Worm (Caenorhabditis elegans) whole organism, L4 larva: ENCODE results near the gene npr-4.

ENCODE experiments used
- D1046.2 ChIP-seq: fragments of 200-800 bp; sonication (Bioruptor generic); IDR thresholded peaks from 2 replicates; pipeline ENCODE4 v1.3.6; 2022; ENCODE audit warnings: missing genetic modification characterization, missing compliant biosample characterization
- F10B5.3 ChIP-seq: sonication (generic microtip); optimal IDR thresholded peaks from 2 replicates; lab custom pipeline; 2016; ENCODE audit warnings: mild to moderate bottlenecking, missing genetic modification characterization, missing compliant biosample characterization
- F44E2.7 ChIP-seq: fragments of 200-800 bp; sonication (Bioruptor generic); IDR thresholded peaks from 2 replicates; pipeline ENCODE4 v2.1.2; 2022; ENCODE audit warnings: missing genetic modification characterization, missing compliant biosample characterization
- T20F7.1 ChIP-seq: fragments of 200-800 bp; sonication (Bioruptor generic); optimal IDR thresholded peaks from 2 replicates; lab custom pipeline; 2018; ENCODE audit warnings: mild to moderate bottlenecking, missing genetic modification characterization, missing compliant biosample characterization
- Y105C5A.15 ChIP-seq: fragments of 200-800 bp; sonication (Bioruptor generic); IDR thresholded peaks from 2 replicates; pipeline ENCODE4 v1.3.6; 2022; ENCODE audit warnings: missing genetic modification characterization, missing compliant biosample characterization
- Y75B8A.6 ChIP-seq: fragments of 200-800 bp; sonication (Bioruptor generic); IDR thresholded peaks from 2 replicates; pipeline ENCODE4 v1.3.6; 2022; ENCODE audit warnings: missing genetic modification reagents, missing genetic modification characterization, missing compliant biosample characterization
- aly-2 ChIP-seq: sonication (generic microtip); optimal IDR thresholded peaks from 2 replicates; lab custom pipeline; 2018; ENCODE audit warnings: missing biosample characterization, missing genetic modification characterization
- arid-1 ChIP-seq: fragments of 200-800 bp; sonication (Bioruptor generic); conservative IDR thresholded peaks from 2 replicates; pipeline ENCODE4 v1.3.6; 2022; ENCODE audit warnings: missing genetic modification reagents, missing genetic modification characterization, missing compliant biosample characterization
- ceh-28 ChIP-seq: fragments of 150-350 bp; optimal IDR thresholded peaks from 2 replicates; lab custom pipeline; 2014; ENCODE audit warnings: missing biosample characterization, missing genetic modification reagents, missing genetic modification characterization
- ceh-62 ChIP-seq: sonication (generic microtip); optimal IDR thresholded peaks from 2 replicates; lab custom pipeline; 2017; ENCODE audit warnings: missing biosample characterization, missing genetic modification characterization
- ceh-82 ChIP-seq: sonication (generic microtip); optimal IDR thresholded peaks from 2 replicates; lab custom pipeline; 2017; ENCODE audit warnings: missing biosample characterization, missing genetic modification characterization
- ctbp-1 ChIP-seq: fragments of 200-800 bp; sonication (Bioruptor generic); IDR thresholded peaks from 2 replicates; pipeline ENCODE4 v1.3.6; 2022; ENCODE audit warnings: missing genetic modification reagents, missing genetic modification characterization, missing compliant biosample characterization
- daf-16 ChIP-seq, 3 experiments: sonication (generic microtip); optimal IDR thresholded peaks; 2 replicates each; lab custom pipeline; 2016 to 2017; ENCODE audit warnings: missing genetic modification characterization in 3 of 3, missing genetic modification reagents in 3 of 3, mild to moderate bottlenecking in 2 of 3, missing compliant biosample characterization in 2 of 3, missing biosample characterization in 1 of 3, moderate library complexity in 1 of 3
- dmd-8 ChIP-seq: fragments of 200-800 bp; sonication (Bioruptor generic); IDR thresholded peaks from 2 replicates; pipeline ENCODE4 v1.3.6; 2022; ENCODE audit warnings: missing genetic modification characterization, missing compliant biosample characterization
- dmd-9 ChIP-seq: fragments of 200-800 bp; sonication (Bioruptor generic); IDR thresholded peaks from 2 replicates; pipeline ENCODE4 v1.3.6; 2022; ENCODE audit warnings: missing genetic modification reagents, missing genetic modification characterization, missing compliant biosample characterization
- dpl-1 ChIP-seq: fragments of 150-350 bp; optimal IDR thresholded peaks from 2 replicates; lab custom pipeline; 2014; ENCODE audit warnings: missing biosample characterization, missing genetic modification reagents, missing genetic modification characterization
- duxl-1 ChIP-seq: sonication (generic microtip); optimal IDR thresholded peaks from 2 replicates; lab custom pipeline; 2016; ENCODE audit warnings: mild to moderate bottlenecking, missing genetic modification characterization, moderate library complexity, missing compliant biosample characterization; ENCODE audit not compliant: poor library complexity
- dve-1 ChIP-seq: sonication (generic microtip); optimal IDR thresholded peaks from 2 replicates; lab custom pipeline; 2017; ENCODE audit warnings: antibody characterized with exemption, mild to moderate bottlenecking, missing genetic modification characterization, missing compliant biosample characterization; ENCODE audit not compliant: insufficient read depth
- egl-27 ChIP-seq: sonication (generic microtip); optimal IDR thresholded peaks from 3 replicates; lab custom pipeline; 2017; ENCODE audit warnings: missing biosample characterization, missing genetic modification reagents, missing genetic modification characterization
- fkh-10 ChIP-seq: fragments of 150-350 bp; optimal IDR thresholded peaks from 2 replicates; lab custom pipeline; 2014; ENCODE audit warnings: missing biosample characterization, missing genetic modification reagents, missing genetic modification characterization
- hif-1 ChIP-seq, 2 experiments: sonication (generic microtip); optimal IDR thresholded peaks; 2 replicates each; lab custom pipeline; 2016 to 2017; ENCODE audit warnings: missing compliant biosample characterization in 2 of 2, missing genetic modification characterization in 2 of 2, missing genetic modification reagents in 2 of 2, missing genotype in 2 of 2, mild to moderate bottlenecking in 1 of 2
- hlh-11 ChIP-seq: fragments of 200-800 bp; sonication (Bioruptor generic); optimal IDR thresholded peaks from 2 replicates; lab custom pipeline; 2018; ENCODE audit warnings: mild to moderate bottlenecking, missing genetic modification characterization, missing compliant biosample characterization
- hmg-1.1 ChIP-seq: fragments of 200-800 bp; sonication (Bioruptor generic); IDR thresholded peaks from 2 replicates; pipeline ENCODE4 v1.3.6; 2022; ENCODE audit warnings: missing genetic modification reagents, missing genetic modification characterization, missing compliant biosample characterization
- lin-1 ChIP-seq: fragments of 200-800 bp; sonication (Bioruptor generic); IDR thresholded peaks from 2 replicates; pipeline ENCODE4 v1.3.6; 2022; ENCODE audit warnings: missing genetic modification reagents, missing genetic modification characterization, missing compliant biosample characterization
- lin-13 ChIP-seq: fragments of 150-350 bp; optimal IDR thresholded peaks from 2 replicates; lab custom pipeline; 2014; ENCODE audit warnings: missing biosample characterization, missing genetic modification reagents, missing genetic modification characterization
- lsy-2 ChIP-seq, 2 experiments: fragments of 150-350 bp in 1 of 2; sonication (generic microtip) in 1 of 2; optimal IDR thresholded peaks; 2 replicates each; lab custom pipeline; 2014 to 2017; ENCODE audit warnings: missing biosample characterization in 2 of 2, missing genetic modification characterization in 2 of 2
- madf-9 ChIP-seq: fragments of 200-800 bp; sonication (Bioruptor generic); conservative IDR thresholded peaks from 2 replicates; pipeline ENCODE4 v1.3.6; 2022; ENCODE audit warnings: missing genetic modification reagents, missing genetic modification characterization, missing compliant biosample characterization
- mdl-1 ChIP-seq, 2 experiments: fragments of 150-350 bp in 1 of 2; sonication (generic microtip) in 1 of 2; optimal IDR thresholded peaks; 2 replicates each; lab custom pipeline; 2014 to 2017; ENCODE audit warnings: missing biosample characterization in 2 of 2, missing genetic modification characterization in 2 of 2
- mxl-2 ChIP-seq: fragments of 200-800 bp; sonication (Bioruptor generic); conservative IDR thresholded peaks from 2 replicates; pipeline ENCODE4 v1.3.6; 2022; ENCODE audit warnings: missing genetic modification reagents, missing genetic modification characterization, missing compliant biosample characterization
- mxl-3 ChIP-seq: fragments of 200-800 bp; sonication (Bioruptor generic); optimal IDR thresholded peaks from 2 replicates; lab custom pipeline; 2018; ENCODE audit warnings: mild to moderate bottlenecking, missing genetic modification characterization, missing compliant biosample characterization
- nhr-10 ChIP-seq: fragments of 150-350 bp; optimal IDR thresholded peaks from 2 replicates; lab custom pipeline; 2014; ENCODE audit warnings: missing biosample characterization, missing genetic modification characterization
- nhr-25 ChIP-seq: sonication (generic microtip); optimal IDR thresholded peaks from 2 replicates; lab custom pipeline; 2017; ENCODE audit warnings: missing genetic modification characterization, mild to moderate bottlenecking, missing compliant biosample characterization, antibody characterized with exemption, moderate library complexity, borderline replicate concordance; ENCODE audit not compliant: insufficient read depth
- nhr-28 ChIP-seq: fragments of 150-350 bp; optimal IDR thresholded peaks from 2 replicates; lab custom pipeline; 2014; ENCODE audit warnings: missing biosample characterization, missing genetic modification characterization
- nhr-48 ChIP-seq: sonication (generic microtip); optimal IDR thresholded peaks from 2 replicates; lab custom pipeline; 2016; ENCODE audit warnings: mild to moderate bottlenecking, missing genetic modification characterization, missing compliant biosample characterization
- nhr-76 ChIP-seq: fragments of 150-350 bp; optimal IDR thresholded peaks from 2 replicates; lab custom pipeline; 2014; ENCODE audit warnings: missing biosample characterization, missing genetic modification characterization
- pha-4 ChIP-seq, 2 experiments: fragments of 150-350 bp in 1 of 2; fragments of 200-800 bp in 1 of 2; sonication (Bioruptor generic) in 1 of 2; IDR thresholded peaks in 1 of 2; optimal IDR thresholded peaks in 1 of 2; 2 replicates each; pipeline versions ENCODE4 v1.3.6 to Lab custom; 2014 to 2022; ENCODE audit warnings: missing genetic modification characterization in 2 of 2, missing genetic modification reagents in 2 of 2, missing biosample characterization in 1 of 2, missing compliant biosample characterization in 1 of 2
- pqm-1 ChIP-seq: sonication (generic microtip); optimal IDR thresholded peaks from 2 replicates; lab custom pipeline; 2017; ENCODE audit warnings: missing biosample characterization, missing genetic modification characterization
- set-16 ChIP-seq: fragments of 200-800 bp; sonication (Bioruptor generic); IDR thresholded peaks from 2 replicates; pipeline ENCODE4 v1.3.6; 2022; ENCODE audit warnings: missing genetic modification reagents, missing genetic modification characterization, missing compliant biosample characterization
- skn-1 ChIP-seq: fragments of 150-350 bp; optimal IDR thresholded peaks from 2 replicates; lab custom pipeline; 2014; ENCODE audit warnings: missing biosample characterization, missing genetic modification characterization
- snpc-1.2 ChIP-seq: fragments of 200-800 bp; sonication (Bioruptor generic); IDR thresholded peaks from 2 replicates; pipeline ENCODE4 v1.3.6; 2022; ENCODE audit warnings: missing genetic modification reagents, missing genetic modification characterization, missing compliant biosample characterization
- spr-3 ChIP-seq: fragments of 200-800 bp; sonication (Bioruptor generic); optimal IDR thresholded peaks from 2 replicates; lab custom pipeline; 2018; ENCODE audit warnings: mild to moderate bottlenecking, missing genetic modification characterization, missing compliant biosample characterization
- unc-39 ChIP-seq: sonication (generic microtip); optimal IDR thresholded peaks from 2 replicates; lab custom pipeline; 2017; ENCODE audit warnings: missing biosample characterization, missing genetic modification characterization
- unc-62 ChIP-seq, 3 experiments: fragments of 150-350 bp in 1 of 3; sonication (generic microtip); optimal IDR thresholded peaks in 2 of 3; peaks in 1 of 3; 1 replicate in 1 of 3; 2 replicates in 2 of 3; lab custom pipeline; 2014 to 2017; ENCODE audit warnings: missing biosample characterization in 3 of 3, missing genetic modification characterization in 3 of 3, missing genetic modification reagents in 3 of 3, missing genotype in 1 of 3
- zag-1 ChIP-seq: fragments of 150-350 bp; optimal IDR thresholded peaks from 2 replicates; lab custom pipeline; 2014; ENCODE audit warnings: missing biosample characterization, missing genetic modification characterization
- zfp-2 ChIP-seq: sonication (generic microtip); optimal IDR thresholded peaks from 2 replicates; lab custom pipeline; 2016; ENCODE audit warnings: mild to moderate bottlenecking, missing genetic modification characterization, missing compliant biosample characterization
- zip-2 ChIP-seq: fragments of 150-350 bp; optimal IDR thresholded peaks from 2 replicates; lab custom pipeline; 2014; ENCODE audit warnings: missing biosample characterization, missing genetic modification characterization
- ztf-7 ChIP-seq: fragments of 150-350 bp; optimal IDR thresholded peaks from 2 replicates; lab custom pipeline; 2014; ENCODE audit warnings: missing biosample characterization, missing genetic modification characterization

Gene npr-4

DNA sequence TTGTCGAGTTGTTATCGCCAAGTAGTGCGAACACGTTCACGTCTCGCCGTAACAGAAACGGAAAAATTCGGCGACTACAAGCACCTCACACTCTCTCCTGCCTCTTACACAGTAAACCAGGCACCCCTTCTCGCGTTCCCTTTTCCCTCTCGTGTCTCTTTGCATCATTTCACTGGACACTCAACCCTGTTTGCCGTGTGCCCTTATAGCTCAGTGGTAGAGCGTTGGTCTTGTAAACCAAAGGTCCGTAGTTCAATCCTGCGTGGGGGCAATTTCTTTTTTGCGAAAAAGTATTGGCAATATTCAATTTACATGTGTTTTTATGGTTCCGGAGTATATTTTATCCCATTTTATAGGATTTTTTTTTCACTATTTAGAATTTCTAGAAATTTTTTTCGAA, 12.1 kb upstream of the npr-4 start (continued):
- no peak for TF ChIP-seq lin-1 (GFP tag; lab: Robert Waterston, UW)
- peak; percentile 75 for TF ChIP-seq nhr-48 (tag; lab: Kevin White, UChicago)
- TF ChIP-seq mdl-1 (tag; optimal IDR thresholded peaks at IDR 0.05; lab: Kevin White, UChicago): peak in 1 of 2 experiments; percentile 9
- TF ChIP-seq Y105C5A.15 (GFP tag; lab: Robert Waterston, UW): peak; percentile 98
- peak in 1 of 2 experiments; percentile 99 for TF ChIP-seq unc-62 (GFP tag; optimal IDR thresholded peaks at IDR 0.05 in 1 of 2; lab: Kevin White, UChicago)
- TF ChIP-seq unc-62 (tag; optimal IDR thresholded peaks at IDR 0.05; lab: Kevin White, UChicago): no peak
- peak; percentile 14 for TF ChIP-seq fkh-10 (GFP tag; lab: Kevin White, UChicago)
- peak; percentile 90 for TF ChIP-seq Y75B8A.6 (GFP tag; lab: Robert Waterston, UW)
- TF ChIP-seq zag-1 (tag; lab: Kevin White, UChicago): no peak
- no peak for TF ChIP-seq nhr-25
- TF ChIP-seq zip-2: peak; percentile 67
- peak; percentile 97 for TF ChIP-seq hmg-1.1 (GFP tag; lab: Robert Waterston, UW)
- TF ChIP-seq unc-39 (tag; lab: Kevin White, UChicago): no peak
- peak; percentile 75 for TF ChIP-seq mxl-3 (GFP tag; lab: Kevin White, UChicago)
- TF ChIP-seq madf-9 (GFP tag; lab: Robert Waterston, UW): no peak; the same call in 1 of the 2 replicates
- TF ChIP-seq nhr-76 (tag; lab: Kevin White, UChicago): no peak
- TF ChIP-seq T20F7.1 (GFP tag; lab: Kevin White, UChicago): peak; percentile 59
- no peak for TF ChIP-seq ztf-7 (tag; lab: Kevin White, UChicago)
- TF ChIP-seq duxl-1 (tag; lab: Kevin White, UChicago): peak; percentile 94
- TF ChIP-seq dve-1 (tag; lab: Kevin White, UChicago): no peak
- TF ChIP-seq pqm-1 (tag; lab: Kevin White, UChicago): no peak
- TF ChIP-seq lsy-2 (tag; optimal IDR thresholded peaks at IDR 0.05; lab: Kevin White, UChicago): no peak
- no peak for TF ChIP-seq hlh-11
- peak; percentile 93 for TF ChIP-seq ctbp-1
- no peak for TF ChIP-seq dpl-1
- TF ChIP-seq dmd-9: peak; percentile 87
- TF ChIP-seq aly-2 (tag; lab: Kevin White, UChicago): no peak
- peak; percentile 95 for TF ChIP-seq snpc-1.2 (GFP tag; lab: Robert Waterston, UW)
- TF ChIP-seq ceh-28 (tag; lab: Kevin White, UChicago): no peak
- TF ChIP-seq D1046.2: peak; percentile 93
- TF ChIP-seq set-16 (GFP tag; lab: Robert Waterston, UW): no peak
- TF ChIP-seq arid-1: peak; percentile 88
- peak; percentile 93 for TF ChIP-seq pha-4 (GFP tag; IDR thresholded peaks at IDR 0.05; lab: Robert Waterston, UW)
- no peak for TF ChIP-seq pha-4 (tag; optimal IDR thresholded peaks at IDR 0.05; lab: Kevin White, UChicago)

DNA sequence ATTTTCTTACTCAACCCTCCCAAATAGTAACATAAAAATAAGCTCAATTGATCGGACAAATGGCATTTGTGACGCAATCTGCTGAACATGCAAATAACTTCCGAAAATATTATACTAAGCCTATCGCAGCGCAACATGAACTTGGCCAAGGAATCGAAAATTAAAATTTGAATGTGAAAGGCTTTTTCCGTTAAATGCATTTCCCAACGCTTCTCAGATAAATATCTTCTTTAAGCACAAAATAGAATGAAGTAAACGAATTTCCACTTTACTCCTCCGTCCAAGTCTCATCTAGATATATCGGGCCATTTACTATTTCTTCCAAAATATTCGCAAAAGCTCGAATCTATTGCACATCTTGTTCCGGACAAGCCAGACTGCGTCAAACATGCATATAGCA, 2.4 kb downstream of the npr-4 start:
- TF ChIP-seq dpl-1 (no peak), nhr-76 (tag; lab: Kevin White, UChicago) (no peak), fkh-10 (GFP tag; lab: Kevin White, UChicago) (peak; percentile 36), hif-1 (tag; optimal IDR thresholded peaks at IDR 0.05; lab: Kevin White, UChicago) (no peak)
- TF ChIP-seq, all 104 proteins: peak for 1

DNA sequence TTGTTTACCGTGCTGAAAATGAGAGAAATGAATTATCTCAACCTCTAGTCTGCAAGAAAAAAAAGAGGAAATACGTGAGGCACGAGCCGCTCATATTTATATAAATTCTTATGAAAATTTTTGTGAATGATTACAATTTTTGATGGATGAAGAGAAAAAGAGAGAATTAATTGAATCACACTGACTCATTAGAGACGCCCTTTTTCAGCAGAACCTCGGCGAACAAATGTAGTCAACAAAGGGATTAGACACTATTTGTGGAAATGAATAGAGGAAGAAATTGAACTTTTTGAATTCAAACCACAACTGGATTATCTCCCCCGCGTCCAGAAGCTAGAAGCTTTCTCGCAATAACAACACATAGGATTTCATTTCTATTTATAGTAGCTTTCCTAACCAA, 4.7 kb downstream of the npr-4 start:
- TF ChIP-seq dmd-8 (GFP tag; lab: Robert Waterston, UW) (no peak), mxl-2 (no peak), dpl-1 (no peak), lin-13 (GFP tag; lab: Kevin White, UChicago) (no peak), egl-27 (tag; lab: Kevin White, UChicago) (no peak), fkh-10 (GFP tag; lab: Kevin White, UChicago) (no peak), F44E2.7 (GFP tag; lab: Robert Waterston, UW) (no peak), daf-16 (GFP tag; optimal IDR thresholded peaks at IDR 0.05; lab: Kevin White, UChicago) (no peak), daf-16 (tag; optimal IDR thresholded peaks at IDR 0.05; lab: Kevin White, UChicago) (no peak), dmd-9 (no peak), ceh-82 (tag; lab: Kevin White, UChicago) (no peak), skn-1 (tag; lab: Kevin White, UChicago) (no peak), F10B5.3 (no peak), spr-3 (GFP tag; lab: Kevin White, UChicago) (no peak), duxl-1 (tag; lab: Kevin White, UChicago) (no peak), nhr-28 (tag; lab: Kevin White, UChicago) (no peak), nhr-10 (tag; lab: Kevin White, UChicago) (no peak), unc-62 (GFP tag; optimal IDR thresholded peaks at IDR 0.05 in 1 of 2; lab: Kevin White, UChicago) (no peak), unc-62 (tag; optimal IDR thresholded peaks at IDR 0.05; lab: Kevin White, UChicago) (no peak), zfp-2 (no peak), ceh-62 (tag; lab: Kevin White, UChicago) (no peak)
